Fruit fly (Drosophila melanogaster) whole organism, prepupa: ENCODE measurements around the gene CG7567.

Experiments
- Blimp-1 ChIP-seq: fragments of 200-800 bp; sonication (Bioruptor generic); optimal IDR thresholded peaks from 3 replicates; lab custom pipeline; 2017; ENCODE audit warnings: missing biosample characterization, missing genetic modification characterization, mild to moderate bottlenecking, moderate library complexity, missing genetic modification reagents
- CG10631 ChIP-seq: fragments of 200-800 bp; sonication (Bioruptor generic); optimal IDR thresholded peaks from 2 replicates; lab custom pipeline; 2016; ENCODE audit warnings: missing biosample characterization, missing genetic modification characterization
- CG1621 ChIP-seq: fragments of 200-800 bp; sonication (Bioruptor generic); optimal IDR thresholded peaks from 3 replicates; lab custom pipeline; 2018; ENCODE audit warnings: missing biosample characterization, mild to moderate bottlenecking, missing genetic modification characterization
- CG16779 ChIP-seq: fragments of 200-800 bp; sonication (Bioruptor generic); optimal IDR thresholded peaks from 3 replicates; lab custom pipeline; 2017; ENCODE audit warnings: missing biosample characterization, mild to moderate bottlenecking, missing genetic modification characterization
- CG6808 ChIP-seq: fragments of 200-800 bp; sonication (Bioruptor generic); optimal IDR thresholded peaks from 3 replicates; lab custom pipeline; 2017; ENCODE audit warnings: missing biosample characterization, missing genetic modification characterization, mild to moderate bottlenecking, moderate library complexity, missing genetic modification reagents
- CG6854 ChIP-seq: fragments of 200-800 bp; sonication (Bioruptor generic); optimal IDR thresholded peaks from 2 replicates; lab custom pipeline; 2017; ENCODE audit warnings: missing biosample characterization, mild to moderate bottlenecking, missing genetic modification characterization
- CG8632 ChIP-seq: fragments of 200-800 bp; sonication (Bioruptor generic); optimal IDR thresholded peaks from 3 replicates; lab custom pipeline; 2016; ENCODE audit warnings: missing biosample characterization, missing genetic modification characterization
- Ets21C ChIP-seq: fragments of 200-800 bp; sonication (Bioruptor generic); optimal IDR thresholded peaks from 3 replicates; lab custom pipeline; 2016; ENCODE audit warnings: missing biosample characterization, missing genetic modification characterization
- Ets96B ChIP-seq: fragments of 200-800 bp; optimal IDR thresholded peaks from 2 replicates; lab custom pipeline; 2019; ENCODE audit warnings: missing biosample characterization, mild to moderate bottlenecking, missing genetic modification characterization, moderate library complexity
- acj6 ChIP-seq: fragments of 200-800 bp; sonication (Bioruptor generic); optimal IDR thresholded peaks from 3 replicates; lab custom pipeline; 2016; ENCODE audit warnings: missing biosample characterization, missing genetic modification characterization
- fd59A ChIP-seq: fragments of 200-800 bp; sonication (Bioruptor generic); optimal IDR thresholded peaks from 2 replicates; lab custom pipeline; 2017; ENCODE audit warnings: missing biosample characterization, mild to moderate bottlenecking, missing genetic modification characterization, missing genetic modification reagents
- svp ChIP-seq: fragments of 200-800 bp; sonication (Bioruptor generic); peaks from one replicate; lab custom pipeline; 2016; ENCODE audit warnings: missing biosample characterization, missing genetic modification characterization

DNA sequence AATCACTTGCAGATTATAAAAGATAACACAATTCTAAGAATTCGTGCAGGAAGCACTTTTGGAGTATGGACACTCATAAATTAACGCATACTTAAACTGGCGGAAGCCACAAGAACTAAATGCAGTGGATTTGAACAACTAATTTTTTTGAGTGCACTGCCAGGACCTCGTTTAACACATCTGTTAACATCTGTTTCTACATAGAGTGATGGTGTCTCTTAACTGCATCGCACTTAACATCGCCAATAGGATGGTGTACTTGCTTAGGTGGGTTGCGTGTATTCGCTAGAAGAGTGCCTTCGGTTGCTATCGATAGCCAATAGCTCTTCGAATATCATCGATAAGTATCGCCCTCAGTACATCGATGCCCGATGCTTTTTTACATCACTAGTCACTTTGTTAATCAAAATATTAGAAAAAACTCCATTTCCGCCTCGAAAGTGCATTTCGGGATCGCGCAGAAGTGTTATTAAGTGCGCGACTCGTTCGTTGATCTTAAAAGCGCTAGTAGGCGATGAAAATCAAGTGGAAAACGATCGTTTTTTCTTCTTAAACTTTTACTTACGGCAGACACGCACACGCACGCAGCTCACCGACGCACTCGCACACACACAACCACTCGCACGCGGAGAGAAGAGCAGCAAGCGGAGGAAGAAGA, 3.7 kb upstream of the CG7567 start, which contains the start of gene alph:
- TF ChIP-seq CG10631 (GFP tag; lab: Kevin White, UChicago) (peak; percentile 45), fd59A (GFP tag; lab: Kevin White, UChicago) (no peak), CG8632 (GFP tag; lab: Kevin White, UChicago) (no peak), CG16779 (tag; lab: Kevin White, UChicago) (no peak), CG1621 (no peak), CG6808 (GFP tag; lab: Kevin White, UChicago) (no peak), CG6854 (GFP tag; lab: Kevin White, UChicago) (no peak), acj6 (GFP tag; lab: Kevin White, UChicago) (peak; percentile 54), svp (peak; percentile 82), Ets21C (GFP tag; lab: Kevin White, UChicago) (no peak), Blimp-1 (GFP tag; lab: Kevin White, UChicago) (no peak), Ets96B (peak; percentile 50)
